Fruit fly (Drosophila melanogaster) whole organism, pupa: ENCODE results near the gene CG10958.

ENCODE experiments used
- CG10348 ChIP-seq: fragments of 200-800 bp; sonication (Bioruptor generic); IDR thresholded peaks from 2 replicates; pipeline ENCODE4 v1.3.6; 2022; ENCODE audit warnings: missing biosample characterization, missing genetic modification characterization
- CG12605 ChIP-seq: fragments of 200-800 bp; sonication (Bioruptor generic); IDR thresholded peaks from 2 replicates; pipeline ENCODE4 v1.3.6; 2022; ENCODE audit warnings: missing biosample characterization, missing genetic modification characterization
- CG13204 ChIP-seq: fragments of 200-800 bp; sonication (Bioruptor generic); optimal IDR thresholded peaks from 2 replicates; lab custom pipeline; 2018; ENCODE audit warnings: missing biosample characterization, mild to moderate bottlenecking, missing genetic modification characterization, moderate library complexity
- CG14655 ChIP-seq: fragments of 200-800 bp; sonication (Bioruptor generic); optimal IDR thresholded peaks from 3 replicates; lab custom pipeline; 2017; ENCODE audit warnings: mild to moderate bottlenecking, missing biosample characterization, missing genetic modification reagents, missing genetic modification characterization
- CG15710 ChIP-seq: fragments of 200-800 bp; sonication (Bioruptor generic); optimal IDR thresholded peaks from 2 replicates; lab custom pipeline; 2018; ENCODE audit warnings: missing biosample characterization, mild to moderate bottlenecking, missing genetic modification characterization, moderate library complexity
- CG17806 ChIP-seq: fragments of 200-800 bp; sonication (Bioruptor generic); optimal IDR thresholded peaks from 2 replicates; lab custom pipeline; 2018; ENCODE audit warnings: missing biosample characterization, mild to moderate bottlenecking, missing genetic modification characterization, moderate library complexity
- CG32121 ChIP-seq: fragments of 200-800 bp; sonication (Bioruptor generic); IDR thresholded peaks from 2 replicates; pipeline ENCODE4 v1.3.6; 2022; ENCODE audit warnings: missing biosample characterization, missing genetic modification characterization
- CG34367 ChIP-seq: fragments of 200-800 bp; sonication (Bioruptor generic); optimal IDR thresholded peaks from 2 replicates; lab custom pipeline; 2018; ENCODE audit warnings: missing biosample characterization, mild to moderate bottlenecking, missing genetic modification characterization
- CG4496 ChIP-seq: fragments of 200-800 bp; sonication (Bioruptor generic); IDR thresholded peaks from 3 replicates; pipeline ENCODE4 v1.3.6; 2022; ENCODE audit warnings: missing biosample characterization, missing genetic modification characterization
- CG8159 ChIP-seq: fragments of 200-800 bp; sonication (Bioruptor generic); optimal IDR thresholded peaks from 3 replicates; lab custom pipeline; 2018; ENCODE audit warnings: missing biosample characterization, mild to moderate bottlenecking, missing genetic modification characterization, moderate library complexity
- CG8301 ChIP-seq: fragments of 200-800 bp; sonication (Bioruptor generic); optimal IDR thresholded peaks from 2 replicates; lab custom pipeline; 2018; ENCODE audit warnings: missing biosample characterization, mild to moderate bottlenecking, missing genetic modification characterization
- CG9948 ChIP-seq: fragments of 200-800 bp; sonication (Bioruptor generic); optimal IDR thresholded peaks from 2 replicates; lab custom pipeline; 2018; ENCODE audit warnings: missing biosample characterization, mild to moderate bottlenecking, missing genetic modification characterization, moderate library complexity
- D1 ChIP-seq: fragments of 200-800 bp; sonication (Bioruptor generic); optimal IDR thresholded peaks from 2 replicates; lab custom pipeline; 2018; ENCODE audit warnings: missing biosample characterization, mild to moderate bottlenecking, missing genetic modification characterization, moderate library complexity
- EcR ChIP-seq: fragments of 200-800 bp; sonication (Bioruptor generic); optimal IDR thresholded peaks from 3 replicates; lab custom pipeline; 2019; ENCODE audit warnings: missing biosample characterization, missing genetic modification characterization, mild to moderate bottlenecking, moderate library complexity, missing genetic modification reagents
- Ets98B ChIP-seq: fragments of 200-800 bp; sonication (Bioruptor generic); IDR thresholded peaks from 2 replicates; pipeline ENCODE4 v1.3.6; 2022; ENCODE audit warnings: missing biosample characterization, missing genetic modification characterization
- Pif1A ChIP-seq: fragments of 200-800 bp; sonication (Bioruptor generic); optimal IDR thresholded peaks from 3 replicates; lab custom pipeline; 2016; ENCODE audit warnings: missing biosample characterization, missing genetic modification characterization
- Pif1B ChIP-seq: fragments of 200-800 bp; sonication (Bioruptor generic); optimal IDR thresholded peaks from 3 replicates; lab custom pipeline; 2016; ENCODE audit warnings: missing biosample characterization, missing genetic modification characterization
- Snoo ChIP-seq: fragments of 200-800 bp; sonication (Bioruptor generic); optimal IDR thresholded peaks from 3 replicates; lab custom pipeline; 2017; ENCODE audit warnings: missing biosample characterization, mild to moderate bottlenecking, missing genetic modification characterization, inconsistent platforms
- fd96Ca ChIP-seq: fragments of 200-800 bp; sonication (Bioruptor generic); IDR thresholded peaks from 3 replicates; pipeline ENCODE4 v1.3.6; 2022; ENCODE audit warnings: missing biosample characterization, missing genetic modification characterization
- gl ChIP-seq: fragments of 200-800 bp; sonication (Bioruptor generic); optimal IDR thresholded peaks from 2 replicates; lab custom pipeline; 2018; ENCODE audit warnings: missing biosample characterization, mild to moderate bottlenecking, missing genetic modification characterization
- rn ChIP-seq: fragments of 200-800 bp; sonication (Bioruptor generic); IDR thresholded peaks from 2 replicates; pipeline ENCODE4 v1.3.6; 2022; ENCODE audit warnings: missing biosample characterization, missing genetic modification characterization

The CG10958 gene

dm6 chrX:8131693-8132313 is at the start of gene CG10958:
Gene CG10958, plus strand, starts transcription at chrX:8132285.
- TF ChIP-seq gl (tag; lab: Kevin White, UChicago) (no peak), CG32121 (GFP tag; lab: Robert Waterston, UW) (peak; percentile 54), CG12605 (GFP tag; lab: Robert Waterston, UW) (0 out of 2 replicates have a peak, but pooled peaks have one; percentile 15), CG9948 (peak; percentile 28), Pif1B (peak; percentile 63), CG8301 (tag; lab: Kevin White, UChicago) (no peak), EcR (peak; percentile 4), CG34367 (tag; lab: Kevin White, UChicago) (no peak), fd96Ca (GFP tag; lab: Robert Waterston, UW) (peak; percentile 48; the same call in 2 of the 3 replicates), Ets98B (GFP tag; lab: Robert Waterston, UW) (peak; percentile 42; the same call in 1 of the 2 replicates), Pif1A (GFP tag; lab: Kevin White, UChicago) (no peak), Snoo (tag; lab: Kevin White, UChicago) (peak; percentile 10), CG8159 (tag; lab: Kevin White, UChicago) (no peak), CG15710 (peak; percentile 20), CG10348 (GFP tag; lab: Robert Waterston, UW) (no peak), CG4496 (GFP tag; lab: Robert Waterston, UW) (peak; percentile 54), CG14655 (GFP tag; lab: Kevin White, UChicago) (no peak), CG17806 (tag; lab: Kevin White, UChicago) (peak; percentile 40)

DNA sequence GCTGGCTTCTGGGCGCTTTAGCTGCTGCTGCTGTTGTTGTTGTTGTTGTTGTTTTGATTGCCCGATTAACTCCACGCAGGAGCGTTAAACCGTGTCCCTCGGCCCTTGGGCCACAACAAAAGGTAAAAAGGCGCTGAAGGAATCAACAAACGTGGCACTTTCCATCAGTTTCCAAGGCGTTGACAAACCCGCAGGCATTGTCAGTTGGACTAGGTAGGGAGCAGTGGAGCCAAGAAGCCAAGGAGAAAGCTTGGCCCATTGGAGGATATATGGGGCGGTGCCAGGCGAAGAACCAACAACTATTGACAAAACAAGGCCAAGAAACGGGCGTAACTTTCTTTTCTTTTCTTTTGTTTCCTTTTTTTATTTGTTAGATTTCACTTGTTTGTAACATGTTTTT is 45.0 kb upstream of the CG10958 start, which contains the start of gene CG2256:
CG2256 (minus strand) TSS at position 101 of the 400 bp plus-strand sequence.
- TF ChIP-seq CG14655 (GFP tag; lab: Kevin White, UChicago) = no peak
- TF ChIP-seq Pif1B = no peak
- no peak for TF ChIP-seq CG17806 (tag; lab: Kevin White, UChicago)
- no peak for TF ChIP-seq CG32121 (GFP tag; lab: Robert Waterston, UW)
- no peak for TF ChIP-seq CG10348 (GFP tag; lab: Robert Waterston, UW)
- TF ChIP-seq EcR = no peak
- TF ChIP-seq rn (GFP tag; lab: Robert Waterston, UW) = no peak
- TF ChIP-seq Pif1A (GFP tag; lab: Kevin White, UChicago) = no peak
- no peak for TF ChIP-seq Ets98B (GFP tag; lab: Robert Waterston, UW)
- TF ChIP-seq fd96Ca (GFP tag; lab: Robert Waterston, UW) = no peak
- no peak for TF ChIP-seq CG9948
- TF ChIP-seq CG15710 = no peak
- no peak for TF ChIP-seq CG8301 (tag; lab: Kevin White, UChicago)
- TF ChIP-seq, all 21 proteins: peak for 0

DNA sequence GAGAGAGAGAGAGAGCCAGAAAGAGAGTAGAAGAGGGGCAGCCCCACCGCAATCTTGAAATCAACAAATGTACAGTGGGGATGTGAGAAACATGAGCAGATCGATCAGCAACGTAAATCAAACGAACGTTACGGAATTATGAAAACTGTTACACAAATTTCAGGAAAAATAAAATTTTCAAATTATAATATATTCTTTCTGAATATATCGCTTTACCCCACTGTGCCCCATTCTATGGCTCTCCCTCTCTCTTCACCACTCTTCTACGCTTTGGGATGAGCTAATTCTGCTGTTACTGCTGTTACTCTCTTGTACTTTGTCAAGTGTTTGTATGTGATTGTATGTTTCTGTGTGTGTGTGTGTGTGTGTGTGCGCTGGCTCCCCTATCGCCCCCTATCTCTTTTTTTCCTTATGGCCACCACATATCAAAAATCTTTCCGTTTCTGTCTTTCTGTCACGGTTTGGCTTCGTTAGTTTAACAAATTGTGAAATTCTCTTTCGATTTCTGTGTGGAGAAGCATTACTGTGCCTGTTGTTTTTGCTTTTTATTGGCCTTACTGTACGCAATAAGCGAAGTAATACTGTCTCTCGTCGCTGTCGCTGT is 41.0 kb upstream of the CG10958 start:
- TF ChIP-seq Snoo (tag; lab: Kevin White, UChicago) (peak; percentile 94), CG15710 (peak; percentile 92), CG13204 (GFP tag; lab: Kevin White, UChicago) (peak; percentile 84), CG4496 (GFP tag; lab: Robert Waterston, UW) (peak; percentile 99), Pif1B (peak; percentile 97), D1 (tag; lab: Kevin White, UChicago) (peak; percentile 83), CG8159 (tag; lab: Kevin White, UChicago) (peak; percentile 94), CG8301 (tag; lab: Kevin White, UChicago) (peak; percentile 96), CG10348 (GFP tag; lab: Robert Waterston, UW) (peak; percentile 91), CG14655 (GFP tag; lab: Kevin White, UChicago) (peak; percentile 97), gl (tag; lab: Kevin White, UChicago) (peak; percentile 86), CG32121 (GFP tag; lab: Robert Waterston, UW) (peak; percentile 98), CG34367 (tag; lab: Kevin White, UChicago) (peak; percentile 95), CG17806 (tag; lab: Kevin White, UChicago) (peak; percentile 95), Pif1A (GFP tag; lab: Kevin White, UChicago) (peak; percentile 96), fd96Ca (GFP tag; lab: Robert Waterston, UW) (peak; percentile 99), CG9948 (peak; percentile 94), CG12605 (GFP tag; lab: Robert Waterston, UW) (peak; percentile 98), rn (GFP tag; lab: Robert Waterston, UW) (peak; percentile 97), Ets98B (GFP tag; lab: Robert Waterston, UW) (peak; percentile 99), EcR (peak; percentile 28)
- TF ChIP-seq, all 21 proteins: peak for 21

DNA sequence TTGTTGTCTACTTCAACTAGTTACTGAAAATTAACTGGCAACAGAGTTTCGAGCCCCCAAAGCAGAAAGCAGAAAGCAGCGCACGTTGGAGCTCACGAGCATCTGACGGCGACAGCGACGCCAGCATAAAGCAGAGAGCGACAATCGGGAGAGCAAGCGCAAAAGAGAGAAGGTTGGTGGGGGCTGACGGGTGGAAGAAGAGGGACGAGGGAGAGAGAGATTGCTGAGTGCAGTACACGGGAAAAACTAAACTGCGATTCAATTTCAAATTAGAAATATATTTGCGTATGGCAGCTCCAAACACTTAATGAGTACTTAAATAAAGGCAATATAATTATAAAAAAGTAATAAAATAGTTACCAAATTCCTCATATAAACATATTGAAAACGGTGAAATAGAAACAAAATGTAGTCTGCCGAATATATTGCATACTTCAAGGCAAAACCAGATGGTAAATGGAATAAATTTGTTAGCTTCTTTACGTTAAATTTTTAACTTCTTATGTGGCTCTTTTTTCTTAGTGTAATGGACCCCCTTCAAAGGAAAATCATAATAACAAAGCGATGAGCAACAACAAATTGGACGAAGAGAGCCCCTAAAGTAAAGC is 39.9 kb upstream of the CG10958 start:
- peak; percentile 97 for TF ChIP-seq CG8159 (tag; lab: Kevin White, UChicago)
- TF ChIP-seq Ets98B (GFP tag; lab: Robert Waterston, UW) = peak; percentile 93
- peak; percentile 95 for TF ChIP-seq CG4496 (GFP tag; lab: Robert Waterston, UW)
- TF ChIP-seq CG34367 (tag; lab: Kevin White, UChicago) = peak; percentile 92
- TF ChIP-seq CG10348 (GFP tag; lab: Robert Waterston, UW) = peak; percentile 85
- TF ChIP-seq gl (tag; lab: Kevin White, UChicago) = peak; percentile 84
- peak; percentile 98 for TF ChIP-seq CG14655 (GFP tag; lab: Kevin White, UChicago)
- TF ChIP-seq CG9948 = peak; percentile 95
- TF ChIP-seq CG13204 (GFP tag; lab: Kevin White, UChicago) = peak; percentile 87
- TF ChIP-seq CG8301 (tag; lab: Kevin White, UChicago) = peak; percentile 95
- peak; percentile 94 for TF ChIP-seq Snoo (tag; lab: Kevin White, UChicago)
- peak; percentile 72; the same call in 2 of the 3 replicates for TF ChIP-seq fd96Ca (GFP tag; lab: Robert Waterston, UW)
- TF ChIP-seq Pif1A (GFP tag; lab: Kevin White, UChicago) = peak; percentile 91
- TF ChIP-seq CG32121 (GFP tag; lab: Robert Waterston, UW) = peak; percentile 95
- TF ChIP-seq CG17806 (tag; lab: Kevin White, UChicago) = peak; percentile 95
- peak; percentile 83 for TF ChIP-seq rn (GFP tag; lab: Robert Waterston, UW)
- TF ChIP-seq CG15710 = peak; percentile 97
- TF ChIP-seq EcR = no peak
- TF ChIP-seq D1 (tag; lab: Kevin White, UChicago) = peak; percentile 87
- TF ChIP-seq Pif1B = peak; percentile 93
- TF ChIP-seq CG12605 (GFP tag; lab: Robert Waterston, UW) = peak; percentile 90
